Fruit fly (Drosophila melanogaster) whole organism, embryonic: Measurements from ENCODE around the gene Idgf3.

Experiments used
- Antp ChIP-seq: fragments of 200-800 bp; sonication (Bioruptor generic); optimal IDR thresholded peaks from 3 replicates; lab custom pipeline; 2016; ENCODE audit warnings: missing biosample characterization, missing genetic modification characterization
- CG11398 ChIP-seq: fragments of 200-800 bp; sonication (Bioruptor generic); optimal IDR thresholded peaks from 2 replicates; lab custom pipeline; 2016; ENCODE audit warnings: missing biosample characterization, missing genetic modification characterization
- CG12071 ChIP-seq: fragments of 200-800 bp; sonication (Bioruptor generic); optimal IDR thresholded peaks from 3 replicates; lab custom pipeline; 2018; ENCODE audit warnings: missing biosample characterization, mild to moderate bottlenecking, missing genetic modification characterization
- CG12744 ChIP-seq: fragments of 200-800 bp; sonication (Bioruptor generic); optimal IDR thresholded peaks from 2 replicates; lab custom pipeline; 2016; ENCODE audit warnings: missing biosample characterization, missing genetic modification characterization
- CG13424 ChIP-seq: fragments of 200-800 bp; sonication (Bioruptor generic); optimal IDR thresholded peaks from 2 replicates; lab custom pipeline; 2019; ENCODE audit warnings: missing biosample characterization, mild to moderate bottlenecking, missing genetic modification characterization, moderate library complexity
- CG15011 ChIP-seq: fragments of 200-800 bp; sonication (Bioruptor generic); optimal IDR thresholded peaks from 3 replicates; lab custom pipeline; 2018; ENCODE audit warnings: missing biosample characterization, mild to moderate bottlenecking, missing genetic modification characterization
- CG15073 ChIP-seq: fragments of 200-800 bp; sonication (Bioruptor generic); optimal IDR thresholded peaks from 2 replicates; lab custom pipeline; 2016; ENCODE audit warnings: missing biosample characterization, missing genetic modification characterization
- CG16813 ChIP-seq: fragments of 200-800 bp; sonication (Bioruptor generic); IDR thresholded peaks from 3 replicates; pipeline ENCODE4 v1.3.6; 2022; ENCODE audit warnings: missing biosample characterization, missing genetic modification characterization; ENCODE audit not compliant: partially characterized antibody
- CG17385 ChIP-seq: fragments of 200-800 bp; sonication (Bioruptor generic); optimal IDR thresholded peaks from 3 replicates; lab custom pipeline; 2018; ENCODE audit warnings: missing biosample characterization, mild to moderate bottlenecking, missing genetic modification characterization
- CG1792 ChIP-seq: fragments of 200-800 bp; sonication (Bioruptor generic); optimal IDR thresholded peaks from 2 replicates; lab custom pipeline; 2016; ENCODE audit warnings: missing biosample characterization, missing genetic modification characterization
- CG18011 ChIP-seq: fragments of 200-800 bp; sonication (Bioruptor generic); optimal IDR thresholded peaks from 2 replicates; lab custom pipeline; 2017; ENCODE audit warnings: missing biosample characterization, missing genetic modification characterization, mild to moderate bottlenecking, moderate library complexity, missing genotype
- CG2202 ChIP-seq: fragments of 200-800 bp; sonication (Bioruptor generic); optimal IDR thresholded peaks from 2 replicates; lab custom pipeline; 2018; ENCODE audit warnings: missing biosample characterization, mild to moderate bottlenecking, missing genetic modification characterization
- CG34224 ChIP-seq: fragments of 200-800 bp; sonication (Bioruptor generic); IDR thresholded peaks from 3 replicates; pipeline ENCODE4 v1.3.6; 2022; ENCODE audit warnings: missing biosample characterization, missing genetic modification characterization; ENCODE audit not compliant: partially characterized antibody
- CG8290 ChIP-seq, 3 experiments: fragments of 200-800 bp; sonication (Bioruptor generic); optimal IDR thresholded peaks; 2 replicates each; lab custom pipeline; 2016 to 2019; ENCODE audit warnings: missing biosample characterization in 3 of 3, missing genetic modification characterization in 3 of 3, mild to moderate bottlenecking in 2 of 3, moderate library complexity in 1 of 3
- CG8765 ChIP-seq: fragments of 200-800 bp; sonication (Bioruptor generic); IDR thresholded peaks from 2 replicates; pipeline ENCODE4 v1.3.6; 2022; ENCODE audit warnings: missing biosample characterization, missing genetic modification characterization
- CG8944 ChIP-seq: fragments of 200-800 bp; sonication (Bioruptor generic); optimal IDR thresholded peaks from 3 replicates; lab custom pipeline; 2016; ENCODE audit warnings: missing biosample characterization, missing genetic modification characterization
- CG9727 ChIP-seq: fragments of 200-800 bp; sonication (Bioruptor generic); optimal IDR thresholded peaks from 3 replicates; lab custom pipeline; 2017; ENCODE audit warnings: missing biosample characterization, mild to moderate bottlenecking, missing genetic modification characterization
- CG9932 ChIP-seq: fragments of 200-800 bp; sonication (Bioruptor generic); IDR thresholded peaks from 2 replicates; pipeline ENCODE4 v1.3.6; 2022; ENCODE audit warnings: missing biosample characterization, missing genetic modification characterization
- Dref ChIP-seq: fragments of 200-800 bp; sonication (Bioruptor generic); IDR thresholded peaks from 2 replicates; pipeline ENCODE4 v1.3.6; 2022; ENCODE audit warnings: missing biosample characterization, missing genetic modification characterization
- HHEX ChIP-seq: fragments of 200-800 bp; sonication (Bioruptor generic); optimal IDR thresholded peaks from 3 replicates; lab custom pipeline; 2017; ENCODE audit warnings: missing biosample characterization, mild to moderate bottlenecking, missing genetic modification characterization, missing genetic modification reagents
- Kr ChIP-seq: fragments of 200-800 bp; sonication (Bioruptor generic); optimal IDR thresholded peaks from 2 replicates; lab custom pipeline; 2017; ENCODE audit warnings: missing biosample characterization, mild to moderate bottlenecking, missing genetic modification characterization
- Myb ChIP-seq: fragments of 200-800 bp; sonication (Bioruptor generic); optimal IDR thresholded peaks from 2 replicates; lab custom pipeline; 2016; ENCODE audit warnings: missing biosample characterization, missing genetic modification characterization
- NFAT ChIP-seq: fragments of 200-800 bp; sonication (Bioruptor generic); IDR thresholded peaks from 2 replicates; pipeline ENCODE4 v1.3.6; 2022; ENCODE audit warnings: missing biosample characterization, missing genetic modification characterization
- Neu2 ChIP-seq: fragments of 200-800 bp; sonication (Bioruptor generic); optimal IDR thresholded peaks from 3 replicates; lab custom pipeline; 2016; ENCODE audit warnings: missing biosample characterization, missing genetic modification characterization, borderline replicate concordance
- Nf-YA ChIP-seq: fragments of 200-800 bp; sonication (Bioruptor generic); IDR thresholded peaks from 2 replicates; pipeline ENCODE4 v1.3.6; 2022; ENCODE audit warnings: missing biosample characterization, missing genetic modification characterization
- Nf-YC ChIP-seq: fragments of 200-800 bp; optimal IDR thresholded peaks from 3 replicates; lab custom pipeline; 2019; ENCODE audit warnings: missing biosample characterization, mild to moderate bottlenecking, missing genetic modification characterization, moderate library complexity
- Oli ChIP-seq: fragments of 200-800 bp; sonication (Bioruptor generic); optimal IDR thresholded peaks from 2 replicates; lab custom pipeline; 2018; ENCODE audit warnings: missing biosample characterization, mild to moderate bottlenecking, missing genetic modification characterization, moderate library complexity
- Usf ChIP-seq: fragments of 200-800 bp; sonication (Bioruptor generic); optimal IDR thresholded peaks from 2 replicates; lab custom pipeline; 2017; ENCODE audit warnings: missing genotype, missing biosample characterization, missing genetic modification characterization
- ab ChIP-seq: fragments of 200-800 bp; sonication (Bioruptor generic); optimal IDR thresholded peaks from 2 replicates; lab custom pipeline; 2016; ENCODE audit warnings: missing biosample characterization, missing genetic modification characterization
- al ChIP-seq: fragments of 200-800 bp; sonication (Bioruptor generic); IDR thresholded peaks from 2 replicates; pipeline ENCODE4 v1.3.6; 2022; ENCODE audit warnings: missing biosample characterization, missing genetic modification characterization
- amos ChIP-seq: fragments of 200-800 bp; sonication (Bioruptor generic); IDR thresholded peaks from 2 replicates; pipeline ENCODE4 v1.3.6; 2022; ENCODE audit warnings: missing biosample characterization, missing genetic modification characterization; ENCODE audit not compliant: partially characterized antibody
- ash1 ChIP-seq: fragments of 200-800 bp; sonication (Bioruptor generic); optimal IDR thresholded peaks from 2 replicates; lab custom pipeline; 2018; ENCODE audit warnings: missing biosample characterization, mild to moderate bottlenecking, missing genetic modification characterization
- chm ChIP-seq: fragments of 200-800 bp; sonication (Bioruptor generic); IDR thresholded peaks from 2 replicates; pipeline ENCODE4 v1.3.6; 2022; ENCODE audit warnings: missing biosample characterization, missing genetic modification characterization
- dan ChIP-seq: fragments of 200-800 bp; sonication (Bioruptor generic); IDR thresholded peaks from 2 replicates; pipeline ENCODE4 v1.3.6; 2022; ENCODE audit warnings: missing biosample characterization, missing genetic modification characterization
- dati ChIP-seq: fragments of 200-800 bp; sonication (Bioruptor generic); IDR thresholded peaks from 2 replicates; pipeline ENCODE4 v1.3.6; 2022; ENCODE audit warnings: missing biosample characterization, missing genetic modification characterization
- emc ChIP-seq: fragments of 200-800 bp; sonication (Bioruptor generic); optimal IDR thresholded peaks from 2 replicates; lab custom pipeline; 2016; ENCODE audit warnings: missing biosample characterization, missing genetic modification characterization
- fd96Cb ChIP-seq: fragments of 200-800 bp; sonication (Bioruptor generic); optimal IDR thresholded peaks from 2 replicates; lab custom pipeline; 2018; ENCODE audit warnings: missing biosample characterization, mild to moderate bottlenecking, missing genetic modification characterization, moderate library complexity
- gt ChIP-seq: fragments of 200-800 bp; sonication (Bioruptor generic); IDR thresholded peaks from 2 replicates; pipeline ENCODE4 v1.3.6; 2022; ENCODE audit warnings: missing biosample characterization, missing genetic modification characterization
- pb ChIP-seq: fragments of 200-800 bp; sonication (Bioruptor generic); optimal IDR thresholded peaks from 3 replicates; lab custom pipeline; 2016; ENCODE audit warnings: missing biosample characterization, missing genetic modification characterization
- pho ChIP-seq: fragments of 200-800 bp; sonication (Bioruptor generic); optimal IDR thresholded peaks from 2 replicates; lab custom pipeline; 2016; ENCODE audit warnings: missing biosample characterization, missing genetic modification characterization
- phol ChIP-seq: fragments of 200-800 bp; sonication (Bioruptor generic); optimal IDR thresholded peaks from 3 replicates; lab custom pipeline; 2018; ENCODE audit warnings: missing biosample characterization, mild to moderate bottlenecking, missing genetic modification characterization, moderate library complexity
- pzg ChIP-seq: fragments of 200-800 bp; sonication (Bioruptor generic); optimal IDR thresholded peaks from 3 replicates; lab custom pipeline; 2018; ENCODE audit warnings: missing biosample characterization, mild to moderate bottlenecking, missing genetic modification characterization, moderate library complexity
- schlank ChIP-seq: fragments of 200-800 bp; sonication (Bioruptor generic); optimal IDR thresholded peaks from 2 replicates; lab custom pipeline; 2018; ENCODE audit warnings: missing biosample characterization, mild to moderate bottlenecking, missing genetic modification characterization
- sens ChIP-seq: fragments of 200-800 bp; sonication (Bioruptor generic); peaks from one replicate; lab custom pipeline; 2016; ENCODE audit warnings: missing biosample characterization, missing genetic modification characterization
- seq ChIP-seq: fragments of 200-800 bp; sonication (Bioruptor generic); IDR thresholded peaks from 2 replicates; pipeline ENCODE4 v1.3.6; 2022; ENCODE audit warnings: missing biosample characterization, missing genetic modification characterization
- stwl ChIP-seq: fragments of 200-800 bp; sonication (Bioruptor generic); optimal IDR thresholded peaks from 3 replicates; lab custom pipeline; 2018; ENCODE audit warnings: missing biosample characterization, mild to moderate bottlenecking, missing genetic modification characterization, moderate library complexity
- tap ChIP-seq: fragments of 200-800 bp; optimal IDR thresholded peaks from 3 replicates; lab custom pipeline; 2019; ENCODE audit warnings: missing biosample characterization, mild to moderate bottlenecking, missing genetic modification characterization, moderate library complexity
- tup ChIP-seq: fragments of 200-800 bp; sonication (Bioruptor generic); optimal IDR thresholded peaks from 2 replicates; lab custom pipeline; 2016; ENCODE audit warnings: missing biosample characterization, mild to moderate bottlenecking, missing genetic modification characterization, moderate library complexity
- unpg ChIP-seq: fragments of 200-800 bp; sonication (Bioruptor generic); optimal IDR thresholded peaks from 3 replicates; lab custom pipeline; 2018; ENCODE audit warnings: missing biosample characterization, mild to moderate bottlenecking, missing genetic modification characterization, moderate library complexity
- vvl ChIP-seq: fragments of 200-800 bp; sonication (Bioruptor generic); IDR thresholded peaks from 2 replicates; pipeline ENCODE4 v1.3.6; 2022; ENCODE audit warnings: missing biosample characterization, missing genetic modification characterization

The Idgf3 gene

dm6 chr2L:16492617-16493203, 42.0 kb downstream of the Idgf3 start (continued):
- TF ChIP-seq CG15073 (GFP tag; lab: Kevin White, UChicago): no peak
- no peak for TF ChIP-seq ash1 (GFP tag; lab: Kevin White, UChicago)
- TF ChIP-seq NFAT (GFP tag; lab: Robert Waterston, UW): peak; percentile 59
- peak; percentile 7 for TF ChIP-seq Kr (GFP tag; lab: Kevin White, UChicago)
- TF ChIP-seq tup (GFP tag; lab: Kevin White, UChicago): peak; percentile 49
- peak; percentile 90 for TF ChIP-seq unpg (GFP tag; lab: Kevin White, UChicago)
- TF ChIP-seq CG34224 (GFP tag; lab: Robert Waterston, UW): no peak
- no peak for TF ChIP-seq CG18011 (GFP tag; lab: Kevin White, UChicago)
- TF ChIP-seq CG13424: peak; percentile 86
- peak; percentile 21 for TF ChIP-seq CG15011
- TF ChIP-seq amos (GFP tag; lab: Robert Waterston, UW): no peak
- no peak for TF ChIP-seq CG11398 (GFP tag; lab: Kevin White, UChicago)
- TF ChIP-seq sens (GFP tag; lab: Kevin White, UChicago): peak; percentile 94
- no peak for TF ChIP-seq CG16813
- TF ChIP-seq Neu2 (GFP tag; lab: Kevin White, UChicago): no peak
- TF ChIP-seq al (GFP tag; lab: Robert Waterston, UW): peak; percentile 21; the same call in 1 of the 2 replicates
- TF ChIP-seq stwl (tag; lab: Kevin White, UChicago): no peak
- peak; percentile 44; the same call in 1 of the 2 replicates for TF ChIP-seq CG9932
- TF ChIP-seq gt: no peak
- TF ChIP-seq CG2202 (tag; lab: Kevin White, UChicago): peak; percentile 71
- TF ChIP-seq CG17385 (GFP tag; lab: Kevin White, UChicago): peak; percentile 73
- no peak for TF ChIP-seq ab (GFP tag; lab: Kevin White, UChicago)
- peak; percentile 22 for TF ChIP-seq Usf (GFP tag; lab: Kevin White, UChicago)
- peak; percentile 38 for TF ChIP-seq emc (GFP tag; lab: Kevin White, UChicago)
- TF ChIP-seq CG8765 (GFP tag; lab: Robert Waterston, UW): no peak
- peak; percentile 57 for TF ChIP-seq Antp (GFP tag; lab: Kevin White, UChicago)
- TF ChIP-seq Myb: peak; percentile 48
- TF ChIP-seq CG8944: peak; percentile 58
- no peak for TF ChIP-seq dan (GFP tag; lab: Robert Waterston, UW)
- TF ChIP-seq pho: no peak
- peak; percentile 90 for TF ChIP-seq CG9727 (GFP tag; lab: Kevin White, UChicago)
- TF ChIP-seq vvl (GFP tag; lab: Robert Waterston, UW): peak; percentile 82
- peak; percentile 38 for TF ChIP-seq pb (GFP tag; lab: Kevin White, UChicago)
- peak; percentile 32 for TF ChIP-seq schlank (tag; lab: Kevin White, UChicago)
- TF ChIP-seq Oli (tag; lab: Kevin White, UChicago): peak; percentile 87
- TF ChIP-seq tap (tag; lab: Kevin White, UChicago): peak; percentile 78
- peak; percentile 81 for TF ChIP-seq phol (tag; lab: Kevin White, UChicago)
- peak; percentile 77 for TF ChIP-seq HHEX
- peak; percentile 72 for TF ChIP-seq CG12071 (GFP tag; lab: Kevin White, UChicago)
- TF ChIP-seq Dref (GFP tag; lab: Robert Waterston, UW): no peak
- TF ChIP-seq fd96Cb (tag; lab: Kevin White, UChicago): peak; percentile 79
- TF ChIP-seq CG12744 (GFP tag; lab: Kevin White, UChicago): peak; percentile 52
- no peak for TF ChIP-seq dati (GFP tag; lab: Robert Waterston, UW)
- no peak for TF ChIP-seq pzg
- TF ChIP-seq seq: peak; percentile 64; the same call in 1 of the 2 replicates
- TF ChIP-seq chm: peak; percentile 44; the same call in 1 of the 2 replicates
- peak; percentile 61 for TF ChIP-seq CG1792 (GFP tag; lab: Kevin White, UChicago)
- peak; percentile 70 for TF ChIP-seq Nf-YC
- TF ChIP-seq Nf-YA (GFP tag; lab: Robert Waterston, UW): peak; percentile 51; the same call in 1 of the 2 replicates
- TF ChIP-seq CG8290 (GFP tag; optimal IDR thresholded peaks at IDR 0.05; lab: Kevin White, UChicago): peak; percentile 52
- peak in 1 of 2 experiments; percentile 85 for TF ChIP-seq CG8290 (tag; optimal IDR thresholded peaks at IDR 0.05; lab: Kevin White, UChicago)
